Worm (Caenorhabditis elegans) whole organism, L1 larva: ENCODE measurements around the gene C05D12.1.

Source experiments
- lin-13 ChIP-seq: fragments of 150-350 bp; optimal IDR thresholded peaks from 2 replicates; lab custom pipeline; 2014; ENCODE audit warnings: missing biosample characterization, missing genetic modification reagents, missing genetic modification characterization
- mep-1 ChIP-seq: fragments of 150-350 bp; optimal IDR thresholded peaks from 2 replicates; lab custom pipeline; 2014; ENCODE audit warnings: missing biosample characterization, missing genetic modification characterization
- nhr-237 ChIP-seq: fragments of 150-350 bp; optimal IDR thresholded peaks from 2 replicates; lab custom pipeline; 2014; ENCODE audit warnings: missing biosample characterization, missing genetic modification characterization
- rnt-1 ChIP-seq: sonication (generic microtip); optimal IDR thresholded peaks from 2 replicates; lab custom pipeline; 2016; ENCODE audit warnings: mild to moderate bottlenecking, missing genetic modification characterization, moderate library complexity, missing compliant biosample characterization
- swsn-7 ChIP-seq: sonication (generic microtip); optimal IDR thresholded peaks from 2 replicates; lab custom pipeline; 2016; ENCODE audit warnings: missing genetic modification characterization, missing compliant biosample characterization
- zag-1 ChIP-seq: fragments of 150-350 bp; optimal IDR thresholded peaks from 2 replicates; lab custom pipeline; 2014; ENCODE audit warnings: missing biosample characterization, missing genetic modification characterization
- zip-4 ChIP-seq: fragments of 200-800 bp; sonication (Bioruptor generic); optimal IDR thresholded peaks from 2 replicates; lab custom pipeline; 2018; ENCODE audit warnings: mild to moderate bottlenecking, missing genetic modification characterization, moderate library complexity, missing compliant biosample characterization
- ztf-11 ChIP-seq, 2 experiments: sonication (generic microtip); optimal IDR thresholded peaks; 2 replicates each; lab custom pipeline; 2016 to 2017; ENCODE audit warnings: missing genetic modification characterization in 2 of 2, missing biosample characterization in 1 of 2, missing compliant biosample characterization in 1 of 2

DNA sequence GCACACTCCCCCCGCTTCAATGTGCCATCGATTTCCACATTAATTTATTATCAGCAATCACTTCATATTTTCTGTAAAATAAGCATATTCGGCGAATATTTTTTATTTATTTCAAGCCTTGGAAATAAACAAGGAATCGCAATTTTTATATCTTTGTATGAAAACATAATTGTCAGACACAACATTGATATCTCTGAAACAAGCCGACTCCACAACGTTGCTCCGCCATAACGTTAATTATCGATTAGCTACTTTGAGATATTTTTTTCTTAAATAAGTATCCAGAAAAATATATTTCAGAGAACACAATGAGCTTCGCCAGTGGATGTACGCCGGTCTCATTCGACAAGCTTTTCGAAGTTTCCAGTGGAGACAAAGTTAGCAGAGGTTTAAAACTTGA is 28.3 kb upstream of the C05D12.1 start, which contains the start of gene adbp-1:
- TF ChIP-seq zip-4 (GFP tag; lab: Kevin White, UChicago) (no peak), lin-13 (GFP tag; lab: Kevin White, UChicago) (no peak), ztf-11 (tag; optimal IDR thresholded peaks at IDR 0.05; lab: Kevin White, UChicago) (no peak), mep-1 (no peak), zag-1 (no peak), swsn-7 (tag; lab: Kevin White, UChicago) (no peak), rnt-1 (tag; lab: Kevin White, UChicago) (no peak), nhr-237 (tag; lab: Kevin White, UChicago) (no peak)
